Worm (Caenorhabditis elegans) whole organism, L4 larva: ENCODE data around the gene T13G4.7.

ENCODE experiments used
- D1046.2 ChIP-seq: fragments of 200-800 bp; sonication (Bioruptor generic); IDR thresholded peaks from 2 replicates; pipeline ENCODE4 v1.3.6; 2022; ENCODE audit warnings: missing genetic modification characterization, missing compliant biosample characterization
- F26F4.8 ChIP-seq: fragments of 200-800 bp; sonication (Bioruptor generic); conservative IDR thresholded peaks from 2 replicates; pipeline ENCODE4 v1.3.6; 2022; ENCODE audit warnings: missing genetic modification characterization, missing compliant biosample characterization
- F44E2.7 ChIP-seq: fragments of 200-800 bp; sonication (Bioruptor generic); IDR thresholded peaks from 2 replicates; pipeline ENCODE4 v2.1.2; 2022; ENCODE audit warnings: missing genetic modification characterization, missing compliant biosample characterization
- T20F7.1 ChIP-seq: fragments of 200-800 bp; sonication (Bioruptor generic); optimal IDR thresholded peaks from 2 replicates; lab custom pipeline; 2018; ENCODE audit warnings: mild to moderate bottlenecking, missing genetic modification characterization, missing compliant biosample characterization
- T26A8.4 ChIP-seq: fragments of 200-800 bp; sonication (Bioruptor generic); IDR thresholded peaks from 2 replicates; pipeline ENCODE4 v1.3.6; 2022; ENCODE audit warnings: missing genetic modification characterization, missing compliant biosample characterization
- Y48G9A.11 ChIP-seq: fragments of 200-800 bp; sonication (Bioruptor generic); IDR thresholded peaks from 2 replicates; pipeline ENCODE4 v1.3.6; 2022; ENCODE audit warnings: missing genetic modification reagents, missing genetic modification characterization, missing compliant biosample characterization
- Y5F2A.4 ChIP-seq: fragments of 200-800 bp; sonication (Bioruptor generic); optimal IDR thresholded peaks from 2 replicates; lab custom pipeline; 2018; ENCODE audit warnings: mild to moderate bottlenecking, missing genetic modification characterization, missing compliant biosample characterization
- ZK546.5 ChIP-seq, 2 experiments: sonication (generic microtip); optimal IDR thresholded peaks; 2 replicates each; lab custom pipeline; 2017; ENCODE audit warnings: missing biosample characterization in 2 of 2, missing genetic modification characterization in 2 of 2
- aha-1 ChIP-seq: fragments of 150-350 bp; peaks from one replicate; lab custom pipeline; 2014; ENCODE audit warnings: missing biosample characterization, missing genetic modification characterization
- ama-1 ChIP-seq: fragments of 150-350 bp; optimal IDR thresholded peaks from 2 replicates; lab custom pipeline; 2014; ENCODE audit warnings: inconsistent platforms, mixed read lengths
- attf-4 ChIP-seq: sonication (generic microtip); optimal IDR thresholded peaks from 3 replicates; lab custom pipeline; 2017; ENCODE audit warnings: missing biosample characterization, missing genetic modification characterization
- ceh-20 ChIP-seq: fragments of 200-800 bp; sonication (Bioruptor generic); IDR thresholded peaks from 2 replicates; pipeline ENCODE4 v1.3.6; 2022; ENCODE audit warnings: missing genetic modification reagents, missing genetic modification characterization, missing compliant biosample characterization
- ceh-32 ChIP-seq: sonication (generic microtip); optimal IDR thresholded peaks from 2 replicates; lab custom pipeline; 2016; ENCODE audit warnings: mild to moderate bottlenecking, missing genetic modification characterization, missing compliant biosample characterization; ENCODE audit not compliant: poor library complexity
- ceh-44 ChIP-seq: fragments of 200-800 bp; sonication (Bioruptor generic); IDR thresholded peaks from 2 replicates; pipeline ENCODE4 v1.3.6; 2022; ENCODE audit warnings: missing genetic modification reagents, missing genetic modification characterization, missing compliant biosample characterization
- ceh-62 ChIP-seq: sonication (generic microtip); optimal IDR thresholded peaks from 2 replicates; lab custom pipeline; 2017; ENCODE audit warnings: missing biosample characterization, missing genetic modification characterization
- ctbp-1 ChIP-seq: fragments of 200-800 bp; sonication (Bioruptor generic); IDR thresholded peaks from 2 replicates; pipeline ENCODE4 v1.3.6; 2022; ENCODE audit warnings: missing genetic modification reagents, missing genetic modification characterization, missing compliant biosample characterization
- daf-8 ChIP-seq: fragments of 200-800 bp; sonication (Bioruptor generic); IDR thresholded peaks from 2 replicates; pipeline ENCODE4 v1.3.6; 2022; ENCODE audit warnings: missing genetic modification characterization, missing compliant biosample characterization
- dmd-6 ChIP-seq: fragments of 200-800 bp; sonication (Bioruptor generic); IDR thresholded peaks from 2 replicates; pipeline ENCODE4 v1.3.6; 2022; ENCODE audit warnings: missing genetic modification reagents, missing genetic modification characterization, missing compliant biosample characterization
- dmd-9 ChIP-seq: fragments of 200-800 bp; sonication (Bioruptor generic); IDR thresholded peaks from 2 replicates; pipeline ENCODE4 v1.3.6; 2022; ENCODE audit warnings: missing genetic modification reagents, missing genetic modification characterization, missing compliant biosample characterization
- duxl-1 ChIP-seq: sonication (generic microtip); optimal IDR thresholded peaks from 2 replicates; lab custom pipeline; 2016; ENCODE audit warnings: mild to moderate bottlenecking, missing genetic modification characterization, moderate library complexity, missing compliant biosample characterization; ENCODE audit not compliant: poor library complexity
- egl-43 ChIP-seq: fragments of 200-800 bp; sonication (Bioruptor generic); IDR thresholded peaks from 2 replicates; pipeline ENCODE4 v1.3.6; 2022; ENCODE audit warnings: missing genetic modification reagents, missing genetic modification characterization, missing compliant biosample characterization
- fos-1 ChIP-seq: fragments of 150-350 bp; optimal IDR thresholded peaks from 2 replicates; lab custom pipeline; 2014; ENCODE audit warnings: missing biosample characterization, missing genetic modification characterization
- hlh-30 ChIP-seq: sonication (generic microtip); optimal IDR thresholded peaks from 2 replicates; lab custom pipeline; 2017; ENCODE audit warnings: antibody characterized with exemption, mild to moderate bottlenecking, missing genetic modification characterization, missing compliant biosample characterization; ENCODE audit not compliant: insufficient read depth
- hmg-1.1 ChIP-seq: fragments of 200-800 bp; sonication (Bioruptor generic); IDR thresholded peaks from 2 replicates; pipeline ENCODE4 v1.3.6; 2022; ENCODE audit warnings: missing genetic modification reagents, missing genetic modification characterization, missing compliant biosample characterization
- lim-7 ChIP-seq: fragments of 200-800 bp; sonication (Bioruptor generic); IDR thresholded peaks from 2 replicates; pipeline ENCODE4 v1.3.6; 2022; ENCODE audit warnings: missing genetic modification characterization, missing compliant biosample characterization
- lin-29 ChIP-seq: fragments of 200-800 bp; sonication (Bioruptor generic); IDR thresholded peaks from 2 replicates; pipeline ENCODE4 v1.3.6; 2022; ENCODE audit warnings: missing genetic modification reagents, missing genetic modification characterization, missing compliant biosample characterization
- lin-38 ChIP-seq: fragments of 200-800 bp; sonication (Bioruptor generic); IDR thresholded peaks from 2 replicates; pipeline ENCODE4 v1.3.6; 2022; ENCODE audit warnings: missing genetic modification reagents, missing genetic modification characterization, missing compliant biosample characterization
- lin-39 ChIP-seq: fragments of 150-350 bp; optimal IDR thresholded peaks from 2 replicates; lab custom pipeline; 2014; ENCODE audit warnings: missing biosample characterization, missing genetic modification reagents, missing genetic modification characterization
- madf-5 ChIP-seq, 2 experiments: fragments of 200-800 bp; sonication (Bioruptor generic); IDR thresholded peaks; 2 replicates each; pipeline ENCODE4 v1.3.6; 2022; ENCODE audit warnings: missing compliant biosample characterization in 2 of 2, missing genetic modification characterization in 2 of 2
- madf-9 ChIP-seq: fragments of 200-800 bp; sonication (Bioruptor generic); conservative IDR thresholded peaks from 2 replicates; pipeline ENCODE4 v1.3.6; 2022; ENCODE audit warnings: missing genetic modification reagents, missing genetic modification characterization, missing compliant biosample characterization
- mdl-1 ChIP-seq, 2 experiments: fragments of 150-350 bp in 1 of 2; sonication (generic microtip) in 1 of 2; optimal IDR thresholded peaks; 2 replicates each; lab custom pipeline; 2014 to 2017; ENCODE audit warnings: missing biosample characterization in 2 of 2, missing genetic modification characterization in 2 of 2
- mes-2 ChIP-seq: sonication (generic microtip); optimal IDR thresholded peaks from 2 replicates; lab custom pipeline; 2016; ENCODE audit warnings: missing genotype, mild to moderate bottlenecking, missing genetic modification characterization, missing compliant biosample characterization; ENCODE audit not compliant: poor library complexity, severe bottlenecking
- nhr-10 ChIP-seq: fragments of 150-350 bp; optimal IDR thresholded peaks from 2 replicates; lab custom pipeline; 2014; ENCODE audit warnings: missing biosample characterization, missing genetic modification characterization
- nhr-102 ChIP-seq: sonication (generic microtip); optimal IDR thresholded peaks from 2 replicates; lab custom pipeline; 2016; ENCODE audit warnings: mild to moderate bottlenecking, missing genetic modification characterization, moderate library complexity, missing compliant biosample characterization
- nhr-28 ChIP-seq: fragments of 150-350 bp; optimal IDR thresholded peaks from 2 replicates; lab custom pipeline; 2014; ENCODE audit warnings: missing biosample characterization, missing genetic modification characterization
- nhr-48 ChIP-seq: sonication (generic microtip); optimal IDR thresholded peaks from 2 replicates; lab custom pipeline; 2016; ENCODE audit warnings: mild to moderate bottlenecking, missing genetic modification characterization, missing compliant biosample characterization
- nhr-76 ChIP-seq: fragments of 150-350 bp; optimal IDR thresholded peaks from 2 replicates; lab custom pipeline; 2014; ENCODE audit warnings: missing biosample characterization, missing genetic modification characterization
- nhr-77 ChIP-seq: fragments of 150-350 bp; optimal IDR thresholded peaks from 2 replicates; lab custom pipeline; 2014; ENCODE audit warnings: missing biosample characterization, missing genetic modification characterization
- pha-4 ChIP-seq, 2 experiments: fragments of 150-350 bp in 1 of 2; fragments of 200-800 bp in 1 of 2; sonication (Bioruptor generic) in 1 of 2; IDR thresholded peaks in 1 of 2; optimal IDR thresholded peaks in 1 of 2; 2 replicates each; pipeline versions ENCODE4 v1.3.6 to Lab custom; 2014 to 2022; ENCODE audit warnings: missing genetic modification characterization in 2 of 2, missing genetic modification reagents in 2 of 2, missing biosample characterization in 1 of 2, missing compliant biosample characterization in 1 of 2
- php-3 ChIP-seq: fragments of 200-800 bp; sonication (Bioruptor generic); IDR thresholded peaks from 2 replicates; pipeline ENCODE4 v1.3.6; 2022; ENCODE audit warnings: missing genetic modification reagents, missing genetic modification characterization, missing compliant biosample characterization
- pqm-1 ChIP-seq: sonication (generic microtip); optimal IDR thresholded peaks from 2 replicates; lab custom pipeline; 2017; ENCODE audit warnings: missing biosample characterization, missing genetic modification characterization
- saeg-2 ChIP-seq: fragments of 200-800 bp; sonication (Bioruptor generic); IDR thresholded peaks from 2 replicates; pipeline ENCODE4 v1.3.6; 2022; ENCODE audit warnings: missing genetic modification reagents, missing genetic modification characterization, missing compliant biosample characterization
- sdz-12 ChIP-seq: fragments of 200-800 bp; sonication (Bioruptor generic); optimal IDR thresholded peaks from 2 replicates; lab custom pipeline; 2018; ENCODE audit warnings: mild to moderate bottlenecking, missing genetic modification characterization, missing compliant biosample characterization
- skn-1 ChIP-seq: fragments of 150-350 bp; optimal IDR thresholded peaks from 2 replicates; lab custom pipeline; 2014; ENCODE audit warnings: missing biosample characterization, missing genetic modification characterization
- snpc-1.2 ChIP-seq: fragments of 200-800 bp; sonication (Bioruptor generic); IDR thresholded peaks from 2 replicates; pipeline ENCODE4 v1.3.6; 2022; ENCODE audit warnings: missing genetic modification reagents, missing genetic modification characterization, missing compliant biosample characterization
- snpc-4 ChIP-seq: fragments of 150-350 bp; optimal IDR thresholded peaks from 2 replicates; lab custom pipeline; 2014; ENCODE audit warnings: missing biosample characterization, missing genetic modification characterization
- spr-1 ChIP-seq: sonication (generic microtip); optimal IDR thresholded peaks from 2 replicates; lab custom pipeline; 2016; ENCODE audit warnings: mild to moderate bottlenecking, missing genetic modification characterization, missing compliant biosample characterization
- unc-130 ChIP-seq: sonication (generic microtip); optimal IDR thresholded peaks from 2 replicates; lab custom pipeline; 2016; ENCODE audit warnings: missing genetic modification reagents, missing genetic modification characterization, missing compliant biosample characterization
- unc-39 ChIP-seq: sonication (generic microtip); optimal IDR thresholded peaks from 2 replicates; lab custom pipeline; 2017; ENCODE audit warnings: missing biosample characterization, missing genetic modification characterization
- zfp-2 ChIP-seq: sonication (generic microtip); optimal IDR thresholded peaks from 2 replicates; lab custom pipeline; 2016; ENCODE audit warnings: mild to moderate bottlenecking, missing genetic modification characterization, missing compliant biosample characterization
- zfp-3 ChIP-seq: fragments of 200-800 bp; sonication (Bioruptor generic); conservative IDR thresholded peaks from 2 replicates; pipeline ENCODE4 v1.3.6; 2022; ENCODE audit warnings: missing genetic modification reagents, missing genetic modification characterization, missing compliant biosample characterization
- ztf-7 ChIP-seq: fragments of 150-350 bp; optimal IDR thresholded peaks from 2 replicates; lab custom pipeline; 2014; ENCODE audit warnings: missing biosample characterization, missing genetic modification characterization

The T13G4.7 gene

ce11 chrX:1244235-1244634 lies 38.3 kb upstream of the T13G4.7 start:
- TF ChIP-seq daf-8 (no peak), Y48G9A.11 (GFP tag; lab: Robert Waterston, UW) (no peak), hmg-1.1 (GFP tag; lab: Robert Waterston, UW) (peak; percentile 42; the same call in 1 of the 2 replicates), lim-7 (GFP tag; lab: Robert Waterston, UW) (no peak), nhr-28 (no peak), nhr-102 (tag; lab: Kevin White, UChicago) (no peak), ama-1 (lab: Kevin White, UChicago) (no peak), php-3 (GFP tag; lab: Robert Waterston, UW) (no peak), sdz-12 (GFP tag; lab: Kevin White, UChicago) (no peak), mes-2 (tag; lab: Kevin White, UChicago) (no peak), unc-130 (GFP tag; lab: Kevin White, UChicago) (no peak), nhr-10 (tag; lab: Kevin White, UChicago) (no peak), lin-39 (tag; lab: Kevin White, UChicago) (no peak), pha-4 (GFP tag; IDR thresholded peaks at IDR 0.05; lab: Robert Waterston, UW) (no peak), pha-4 (tag; optimal IDR thresholded peaks at IDR 0.05; lab: Kevin White, UChicago) (no peak), T26A8.4 (no peak), lin-38 (no peak), unc-39 (tag; lab: Kevin White, UChicago) (no peak), ceh-20 (no peak), D1046.2 (GFP tag; lab: Robert Waterston, UW) (no peak), hlh-30 (tag; lab: Kevin White, UChicago) (peak; percentile 23), snpc-4 (tag; lab: Kevin White, UChicago) (no peak), skn-1 (tag; lab: Kevin White, UChicago) (no peak), dmd-9 (GFP tag; lab: Robert Waterston, UW) (no peak), mdl-1 (tag; optimal IDR thresholded peaks at IDR 0.05; lab: Kevin White, UChicago) (peak in 1 of 2 experiments; percentile 50), Y5F2A.4 (GFP tag; lab: Kevin White, UChicago) (no peak), dmd-6 (GFP tag; lab: Robert Waterston, UW) (no peak), duxl-1 (tag; lab: Kevin White, UChicago) (no peak), nhr-76 (tag; lab: Kevin White, UChicago) (no peak), lin-29 (GFP tag; lab: Robert Waterston, UW) (no peak), ceh-32 (tag; lab: Kevin White, UChicago) (no peak), ctbp-1 (GFP tag; lab: Robert Waterston, UW) (no peak), pqm-1 (tag; lab: Kevin White, UChicago) (no peak), ZK546.5 (tag; optimal IDR thresholded peaks at IDR 0.05; lab: Kevin White, UChicago) (no peak), T20F7.1 (GFP tag; lab: Kevin White, UChicago) (no peak), attf-4 (no peak), ztf-7 (tag; lab: Kevin White, UChicago) (no peak), nhr-48 (no peak), fos-1 (tag; lab: Kevin White, UChicago) (no peak), aha-1 (peak; percentile 93), snpc-1.2 (GFP tag; lab: Robert Waterston, UW) (no peak), ceh-62 (tag; lab: Kevin White, UChicago) (no peak), nhr-77 (tag; lab: Kevin White, UChicago) (no peak), zfp-2 (tag; lab: Kevin White, UChicago) (no peak), spr-1 (no peak), zfp-3 (no peak), F44E2.7 (GFP tag; lab: Robert Waterston, UW) (no peak), madf-9 (GFP tag; lab: Robert Waterston, UW) (no peak), madf-5 (GFP tag; IDR thresholded peaks at IDR 0.05; lab: Robert Waterston, UW) (no peak), egl-43 (GFP tag; lab: Robert Waterston, UW) (peak; percentile 66), saeg-2 (no peak), F26F4.8 (GFP tag; lab: Robert Waterston, UW) (no peak), ceh-44 (GFP tag; lab: Robert Waterston, UW) (0 out of 2 replicates have a peak, but pooled peaks have one; percentile 51)
